Worm (Caenorhabditis elegans): ENCODE data around the gene Y59H11AM.1.

Gene Y59H11AM.1

ce11 chrIV:8614680-8615079 lies 43.4 kb downstream of the Y59H11AM.1 start, which contains the start of gene cyp-33E3:
TSS of gene cyp-33E3 (plus strand) at chrIV:8614995.
- no peak for TF ChIP-seq aly-2 (tag; optimal IDR thresholded peaks at IDR 0.05)
- TF ChIP-seq Y55F3AM.14 (GFP tag; optimal IDR thresholded peaks at IDR 0.05), result no peak
- no peak for TF ChIP-seq unc-55 (GFP tag; optimal IDR thresholded peaks at IDR 0.05)
- peak; percentile 40 for TF ChIP-seq fos-1 (tag; optimal IDR thresholded peaks at IDR 0.05)
- no peak for TF ChIP-seq blmp-1 (tag; optimal IDR thresholded peaks at IDR 0.05; ENCODE audit: insufficient read depth)
- no peak for TF ChIP-seq crh-2 (tag; optimal IDR thresholded peaks at IDR 0.05)

ce11 chrIV:8615314-8615713 lies 44.1 kb downstream of the Y59H11AM.1 start:
- no peak for TF ChIP-seq snpc-4 (tag; optimal IDR thresholded peaks at IDR 0.05)
- no peak for TF ChIP-seq elt-1 (tag; optimal IDR thresholded peaks at IDR 0.05)
- no peak for TF ChIP-seq nhr-129 (tag; optimal IDR thresholded peaks at IDR 0.05)
- no peak for TF ChIP-seq ztf-11 (tag; optimal IDR thresholded peaks at IDR 0.05)
- TF ChIP-seq ztf-1 (GFP tag; conservative IDR thresholded peaks at IDR 0.05), result no peak
- no peak for TF ChIP-seq unc-39 (tag; optimal IDR thresholded peaks at IDR 0.05)
- TF ChIP-seq ceh-16 (tag; optimal IDR thresholded peaks at IDR 0.05), result no peak
- no peak for TF ChIP-seq zag-1 (tag; optimal IDR thresholded peaks at IDR 0.05)
- TF ChIP-seq aly-2 (tag; optimal IDR thresholded peaks at IDR 0.05), result no peak
- TF ChIP-seq nhr-6 (tag; optimal IDR thresholded peaks at IDR 0.05), result no peak
- no peak for TF ChIP-seq nhr-237 (tag; optimal IDR thresholded peaks at IDR 0.05)
- TF ChIP-seq ceh-82 (tag; optimal IDR thresholded peaks at IDR 0.05), result no peak
- no peak for TF ChIP-seq nhr-21 (tag; optimal IDR thresholded peaks at IDR 0.05)
- no peak for TF ChIP-seq F13H6.1 (tag; optimal IDR thresholded peaks at IDR 0.05)
- no peak for TF ChIP-seq skn-1 (tag; optimal IDR thresholded peaks at IDR 0.05)
- no peak for TF ChIP-seq sem-4 (tag; optimal IDR thresholded peaks at IDR 0.05)

ce11 chrIV:8617047-8617446 lies 45.8 kb downstream of the Y59H11AM.1 start, which contains the start of the genes F42A9.7 and F42A9.3:
TSS of gene F42A9.7 (minus strand) at chrIV:8617147.
TSS of gene F42A9.3 (plus strand) at chrIV:8617260.
- TF ChIP-seq nhr-23 (tag; optimal IDR thresholded peaks at IDR 0.05), result no peak
- TF ChIP-seq ceh-82 (tag; optimal IDR thresholded peaks at IDR 0.05), result no peak
- no peak for TF ChIP-seq dmd-4 (tag; optimal IDR thresholded peaks at IDR 0.05)
- TF ChIP-seq ztf-11 (tag; optimal IDR thresholded peaks at IDR 0.05), result no peak
- no peak for TF ChIP-seq egl-27 (tag; optimal IDR thresholded peaks at IDR 0.05)
- TF ChIP-seq F13H6.1 (tag; optimal IDR thresholded peaks at IDR 0.05), result no peak
- no peak for TF ChIP-seq unc-62 (GFP tag; optimal IDR thresholded peaks at IDR 0.05)
- no peak for TF ChIP-seq nhr-10 (tag; optimal IDR thresholded peaks at IDR 0.05)
- no peak for TF ChIP-seq nhr-77 (tag; optimal IDR thresholded peaks at IDR 0.05)

DNA sequence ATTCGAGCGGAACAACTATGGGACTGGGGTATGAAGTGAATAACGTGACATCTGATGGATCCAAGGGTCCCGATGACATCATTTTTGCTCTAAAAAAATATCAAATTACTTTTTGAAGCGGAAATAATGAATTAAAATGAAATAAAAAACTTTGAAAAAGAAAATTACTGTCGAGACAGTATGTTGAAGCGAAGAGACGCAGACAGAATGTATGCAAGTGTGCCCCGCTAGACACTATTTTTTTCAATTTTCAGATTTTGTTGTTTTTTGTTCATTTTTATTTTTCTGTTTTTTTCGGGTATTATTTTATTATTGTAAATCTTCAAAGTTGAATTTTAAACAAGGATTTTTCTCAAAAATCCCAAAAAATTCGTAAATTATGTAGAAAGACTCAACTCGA lies 47.5 kb downstream of the Y59H11AM.1 start, which contains the start of gene F42A9.8:
Gene F42A9.8, minus strand, starts transcription at position 88 of the 400 bp plus-strand sequence.
- TF ChIP-seq sem-4 (tag; optimal IDR thresholded peaks at IDR 0.05) (no peak), unc-55 (GFP tag; optimal IDR thresholded peaks at IDR 0.05) (peak; percentile 46), nhr-237 (tag; optimal IDR thresholded peaks at IDR 0.05) (no peak), nhr-129 (tag; optimal IDR thresholded peaks at IDR 0.05) (no peak), nhr-23 (tag; optimal IDR thresholded peaks at IDR 0.05) (no peak), egl-27 (tag; optimal IDR thresholded peaks at IDR 0.05) (no peak), nhr-25 (tag; optimal IDR thresholded peaks at IDR 0.05) (no peak), C34F6.9 (tag; optimal IDR thresholded peaks at IDR 0.05) (peak; percentile 51), ZK546.5 (tag; optimal IDR thresholded peaks at IDR 0.05) (no peak), nhr-10 (tag; optimal IDR thresholded peaks at IDR 0.05) (no peak), F13H6.1 (tag; optimal IDR thresholded peaks at IDR 0.05) (no peak), dmd-4 (tag; optimal IDR thresholded peaks at IDR 0.05) (no peak), nhr-6 (tag; optimal IDR thresholded peaks at IDR 0.05) (no peak), Y55F3AM.14 (GFP tag; optimal IDR thresholded peaks at IDR 0.05) (no peak), lsy-2 (tag; optimal IDR thresholded peaks at IDR 0.05) (peak in 1 of 2 experiments; percentile 35), blmp-1 (tag; optimal IDR thresholded peaks at IDR 0.05; ENCODE audit: insufficient read depth) (no peak), unc-39 (tag; optimal IDR thresholded peaks at IDR 0.05) (no peak)

DNA sequence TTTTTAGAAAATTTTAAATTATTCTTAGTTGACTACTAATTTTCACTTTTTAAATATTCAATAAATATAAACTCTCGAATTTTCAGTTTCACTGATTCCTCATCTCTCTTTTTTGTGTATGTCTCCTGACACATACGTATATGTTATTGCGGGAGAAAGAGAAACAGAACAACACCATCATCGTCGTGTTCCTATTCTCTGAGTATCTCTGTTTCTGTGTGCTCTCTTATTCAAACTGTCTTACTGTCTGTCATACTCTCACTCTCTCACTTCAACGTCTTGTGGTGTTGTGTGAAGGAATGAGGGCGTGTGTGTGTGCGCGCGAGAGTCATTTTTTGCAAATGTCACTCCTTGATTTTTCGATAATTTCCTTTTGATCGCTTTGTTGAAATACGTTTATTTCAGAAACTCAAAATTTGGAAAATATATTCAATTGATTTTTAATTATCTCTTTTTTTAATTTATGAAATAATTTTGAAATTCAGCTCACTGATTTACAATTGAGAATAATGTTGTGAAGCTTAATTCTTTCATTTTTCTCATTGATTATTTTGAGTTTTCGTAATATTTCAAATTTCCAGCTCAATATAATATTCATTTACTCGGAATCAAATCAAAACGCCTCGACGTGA lies 49.0 kb downstream of the Y59H11AM.1 start, which contains the start of gene lin-49:
Gene lin-49, plus strand, starts transcription at position 582 of the 632 bp plus-strand sequence.
- peak; percentile 89 for TF ChIP-seq nhr-129 (tag; optimal IDR thresholded peaks at IDR 0.05)
- peak; percentile 81 for TF ChIP-seq sma-9 (GFP tag; optimal IDR thresholded peaks at IDR 0.05)
- no peak for TF ChIP-seq sma-9 (tag; optimal IDR thresholded peaks at IDR 0.05)
- peak; percentile 44 for TF ChIP-seq sem-4 (tag; optimal IDR thresholded peaks at IDR 0.05)
- no peak for TF ChIP-seq nhr-23 (tag; optimal IDR thresholded peaks at IDR 0.05)
- peak; percentile 84 for TF ChIP-seq crh-2 (tag; optimal IDR thresholded peaks at IDR 0.05)
- no peak for TF ChIP-seq ZK546.5 (tag; optimal IDR thresholded peaks at IDR 0.05)
- peak; percentile 12 for TF ChIP-seq mab-5 (tag; optimal IDR thresholded peaks at IDR 0.05)
- TF ChIP-seq blmp-1 (tag; optimal IDR thresholded peaks at IDR 0.05; ENCODE audit: insufficient read depth), result peak; percentile 78
- TF ChIP-seq nhr-21 (tag; optimal IDR thresholded peaks at IDR 0.05), result peak; percentile 60
- TF ChIP-seq unc-39 (tag; optimal IDR thresholded peaks at IDR 0.05), result no peak
- no peak for TF ChIP-seq nhr-237 (tag; optimal IDR thresholded peaks at IDR 0.05)
- peak; percentile 65 for TF ChIP-seq nhr-6 (tag; optimal IDR thresholded peaks at IDR 0.05)
- peak in 1 of 2 experiments; percentile 78 for TF ChIP-seq lsy-2 (tag; optimal IDR thresholded peaks at IDR 0.05)
- no peak for TF ChIP-seq R02D3.7 (tag; optimal IDR thresholded peaks at IDR 0.05)
- peak; percentile 15 for TF ChIP-seq gmeb-1 (tag; optimal IDR thresholded peaks at IDR 0.05)
- peak; percentile 79 for TF ChIP-seq unc-55 (GFP tag; optimal IDR thresholded peaks at IDR 0.05)
- peak; percentile 71 for TF ChIP-seq F13H6.1 (tag; optimal IDR thresholded peaks at IDR 0.05)
- TF ChIP-seq dmd-4 (tag; optimal IDR thresholded peaks at IDR 0.05), result no peak
- TF ChIP-seq ceh-16 (tag; optimal IDR thresholded peaks at IDR 0.05), result no peak
- peak; percentile 33 for TF ChIP-seq egl-27 (tag; optimal IDR thresholded peaks at IDR 0.05)
- TF ChIP-seq lin-13 (GFP tag; optimal IDR thresholded peaks at IDR 0.05), result peak; percentile 57
- TF ChIP-seq C34F6.9 (tag; optimal IDR thresholded peaks at IDR 0.05), result peak; percentile 90
- TF ChIP-seq sma-3 (GFP tag; optimal IDR thresholded peaks at IDR 0.05), result peak; percentile 26
- TF ChIP-seq nhr-25 (tag; optimal IDR thresholded peaks at IDR 0.05), result peak; percentile 74
- peak; percentile 90 for TF ChIP-seq fos-1 (tag; optimal IDR thresholded peaks at IDR 0.05)

Data from whole organism, L2 larva.